Fruit fly (Drosophila melanogaster) whole organism: Measurements from ENCODE around the gene Delta.

ENCODE experiments used
- CG8478 ChIP-seq: fragments of >200 bp; optimal IDR thresholded peaks from 2 replicates; lab custom pipeline; 2018; ENCODE audit warnings: inconsistent platforms
- Dll ChIP-seq: fragments of >200 bp; optimal IDR thresholded peaks from 2 replicates; lab custom pipeline; 2017
- pan ChIP-seq: fragments of >200 bp; optimal IDR thresholded peaks from 2 replicates; lab custom pipeline; 2017
- psq ChIP-seq: fragments of >200 bp; optimal IDR thresholded peaks from 2 replicates; lab custom pipeline; 2017
- usp ChIP-seq: fragments of >200 bp; optimal IDR thresholded peaks from 2 replicates; lab custom pipeline; 2017; ENCODE audit warnings: missing biosample characterization, missing genetic modification characterization, mixed read lengths

DNA sequence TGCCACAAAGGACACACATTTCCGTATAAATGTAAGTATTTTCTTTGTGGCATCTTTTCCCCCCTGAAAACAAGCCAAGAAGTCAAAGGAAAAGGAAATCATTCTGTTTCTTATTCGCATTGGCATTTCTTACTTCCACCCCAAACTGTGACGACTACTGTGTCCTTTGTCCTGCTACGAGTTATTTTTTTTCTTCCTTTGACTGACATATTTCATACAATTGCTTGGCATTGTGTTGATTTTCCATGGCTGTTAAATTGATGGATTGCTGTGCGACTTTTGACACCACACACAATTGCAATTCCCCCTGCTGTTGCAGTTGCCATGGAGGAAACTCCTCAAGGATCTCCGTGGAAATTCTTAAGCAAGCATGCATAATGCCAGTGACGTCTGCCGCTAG lies 26.1 kb upstream of the Delta start:
- no peak for TF ChIP-seq pan (lab: Kevin White, UChicago)
- TF ChIP-seq CG8478 (lab: Kevin White, UChicago), result no peak
- no peak for TF ChIP-seq psq (lab: Kevin White, UChicago)
- no peak for TF ChIP-seq usp (GFP tag; lab: Kevin White, UChicago)
- no peak for TF ChIP-seq Dll (lab: Kevin White, UChicago)
